Worm (Caenorhabditis elegans) whole organism, L2 larva: ENCODE data around the gene clec-27.

Source experiments
- C34F6.9 ChIP-seq: fragments of 150-350 bp; optimal IDR thresholded peaks from 2 replicates; lab custom pipeline; 2014; ENCODE audit warnings: missing biosample characterization, missing genetic modification characterization
- R02D3.7 ChIP-seq: fragments of 150-350 bp; optimal IDR thresholded peaks from 2 replicates; lab custom pipeline; 2014; ENCODE audit warnings: missing biosample characterization, missing genetic modification characterization
- Y55F3AM.14 ChIP-seq: fragments of 200-800 bp; sonication (Bioruptor generic); optimal IDR thresholded peaks from 2 replicates; lab custom pipeline; 2018; ENCODE audit warnings: mild to moderate bottlenecking, missing genetic modification characterization, missing compliant biosample characterization
- ZK546.5 ChIP-seq: sonication (generic microtip); optimal IDR thresholded peaks from 2 replicates; lab custom pipeline; 2017; ENCODE audit warnings: missing biosample characterization, missing genetic modification characterization
- alr-1 ChIP-seq: fragments of 150-350 bp; optimal IDR thresholded peaks from 2 replicates; lab custom pipeline; 2014; ENCODE audit warnings: missing biosample characterization, missing genetic modification characterization
- ama-1 ChIP-seq: fragments of 150-350 bp; optimal IDR thresholded peaks from 2 replicates; lab custom pipeline; 2018; ENCODE audit warnings: inconsistent platforms
- blmp-1 ChIP-seq: sonication (generic microtip); optimal IDR thresholded peaks from 2 replicates; lab custom pipeline; 2017; ENCODE audit warnings: missing genetic modification characterization, mild to moderate bottlenecking, missing compliant biosample characterization, antibody characterized with exemption, moderate library complexity; ENCODE audit not compliant: insufficient read depth
- ceh-16 ChIP-seq: fragments of 150-350 bp; optimal IDR thresholded peaks from 2 replicates; lab custom pipeline; 2014; ENCODE audit warnings: missing biosample characterization, missing genetic modification characterization
- ceh-82 ChIP-seq: fragments of 150-350 bp; optimal IDR thresholded peaks from 2 replicates; lab custom pipeline; 2014; ENCODE audit warnings: missing biosample characterization, missing genetic modification characterization
- crh-2 ChIP-seq: sonication (generic microtip); optimal IDR thresholded peaks from 2 replicates; lab custom pipeline; 2017; ENCODE audit warnings: missing biosample characterization, missing genetic modification characterization
- elt-1 ChIP-seq: fragments of 150-350 bp; optimal IDR thresholded peaks from 2 replicates; lab custom pipeline; 2014; ENCODE audit warnings: missing biosample characterization, missing genetic modification characterization
- gmeb-1 ChIP-seq: fragments of 150-350 bp; optimal IDR thresholded peaks from 2 replicates; lab custom pipeline; 2014; ENCODE audit warnings: missing biosample characterization, missing genetic modification characterization
- lin-11 ChIP-seq: fragments of 150-350 bp; sonication (generic microtip); optimal IDR thresholded peaks from 2 replicates; lab custom pipeline; 2014; ENCODE audit warnings: missing biosample characterization, missing genetic modification characterization, inconsistent platforms, mixed read lengths
- lin-39 ChIP-seq: fragments of 150-350 bp; optimal IDR thresholded peaks from 2 replicates; lab custom pipeline; 2014; ENCODE audit warnings: missing biosample characterization, missing genetic modification reagents, missing genetic modification characterization
- mab-5 ChIP-seq: fragments of 150-350 bp; optimal IDR thresholded peaks from 2 replicates; lab custom pipeline; 2014; ENCODE audit warnings: missing biosample characterization, missing genetic modification characterization
- mbf-1 ChIP-seq: sonication (generic microtip); optimal IDR thresholded peaks from 2 replicates; lab custom pipeline; 2017; ENCODE audit warnings: missing biosample characterization, missing genetic modification characterization
- nhr-10 ChIP-seq: sonication (generic microtip); optimal IDR thresholded peaks from 2 replicates; lab custom pipeline; 2017; ENCODE audit warnings: missing biosample characterization, missing genetic modification characterization
- nhr-11 ChIP-seq: fragments of 150-350 bp; optimal IDR thresholded peaks from 2 replicates; lab custom pipeline; 2014; ENCODE audit warnings: missing biosample characterization, missing genetic modification characterization
- nhr-129 ChIP-seq: fragments of 150-350 bp; optimal IDR thresholded peaks from 2 replicates; lab custom pipeline; 2014; ENCODE audit warnings: missing biosample characterization, missing genetic modification characterization
- nhr-21 ChIP-seq: fragments of 150-350 bp; optimal IDR thresholded peaks from 2 replicates; lab custom pipeline; 2014; ENCODE audit warnings: missing biosample characterization, missing genetic modification characterization
- nhr-23 ChIP-seq: fragments of 150-350 bp; optimal IDR thresholded peaks from 2 replicates; lab custom pipeline; 2014; ENCODE audit warnings: missing biosample characterization, missing genetic modification reagents, missing genetic modification characterization
- nhr-237 ChIP-seq: fragments of 150-350 bp; optimal IDR thresholded peaks from 2 replicates; lab custom pipeline; 2014; ENCODE audit warnings: missing biosample characterization, missing genetic modification characterization
- nhr-25 ChIP-seq: fragments of 150-350 bp; sonication (generic microtip); optimal IDR thresholded peaks from 3 replicates; lab custom pipeline; 2014; ENCODE audit warnings: missing biosample characterization, missing genetic modification characterization
- nhr-6 ChIP-seq: fragments of 150-350 bp; optimal IDR thresholded peaks from 2 replicates; lab custom pipeline; 2014; ENCODE audit warnings: missing biosample characterization, missing genetic modification characterization
- nhr-77 ChIP-seq: fragments of 150-350 bp; optimal IDR thresholded peaks from 2 replicates; lab custom pipeline; 2014; ENCODE audit warnings: missing biosample characterization, missing genetic modification characterization
- sem-4 ChIP-seq: fragments of 150-350 bp; optimal IDR thresholded peaks from 2 replicates; lab custom pipeline; 2014; ENCODE audit warnings: missing biosample characterization, missing genetic modification reagents, missing genetic modification characterization
- skn-1 ChIP-seq: sonication (generic microtip); optimal IDR thresholded peaks from 2 replicates; lab custom pipeline; 2017; ENCODE audit warnings: missing biosample characterization, missing genetic modification characterization
- sma-3 ChIP-seq: sonication (generic microtip); optimal IDR thresholded peaks from 2 replicates; lab custom pipeline; 2016; ENCODE audit warnings: missing genetic modification reagents, missing genetic modification characterization, missing compliant biosample characterization
- sma-9 ChIP-seq, 2 experiments: fragments of 150-350 bp in 1 of 2; sonication (generic microtip) in 1 of 2; optimal IDR thresholded peaks; 2 replicates each; lab custom pipeline; 2014 to 2016; ENCODE audit warnings: missing genetic modification characterization in 2 of 2, mild to moderate bottlenecking in 1 of 2, missing biosample characterization in 1 of 2, missing compliant biosample characterization in 1 of 2, missing genetic modification reagents in 1 of 2, moderate library complexity in 1 of 2
- snpc-4 ChIP-seq: fragments of 150-350 bp; optimal IDR thresholded peaks from 2 replicates; lab custom pipeline; 2014; ENCODE audit warnings: missing biosample characterization, missing genetic modification characterization
- unc-39 ChIP-seq: fragments of 150-350 bp; optimal IDR thresholded peaks from 2 replicates; lab custom pipeline; 2014; ENCODE audit warnings: missing biosample characterization, missing genetic modification characterization
- unc-55 ChIP-seq: fragments of 150-350 bp; sonication (generic microtip); optimal IDR thresholded peaks from 3 replicates; lab custom pipeline; 2014; ENCODE audit warnings: missing biosample characterization, missing genetic modification reagents, missing genetic modification characterization
- unc-62 ChIP-seq: fragments of 150-350 bp; optimal IDR thresholded peaks from 2 replicates; lab custom pipeline; 2014; ENCODE audit warnings: missing biosample characterization, missing genetic modification reagents, missing genetic modification characterization
- zag-1 ChIP-seq: fragments of 150-350 bp; optimal IDR thresholded peaks from 2 replicates; lab custom pipeline; 2014; ENCODE audit warnings: missing biosample characterization, missing genetic modification characterization
- ztf-4 ChIP-seq: fragments of 150-350 bp; optimal IDR thresholded peaks from 2 replicates; lab custom pipeline; 2014; ENCODE audit warnings: missing biosample characterization, missing genetic modification characterization

The clec-27 gene

DNA sequence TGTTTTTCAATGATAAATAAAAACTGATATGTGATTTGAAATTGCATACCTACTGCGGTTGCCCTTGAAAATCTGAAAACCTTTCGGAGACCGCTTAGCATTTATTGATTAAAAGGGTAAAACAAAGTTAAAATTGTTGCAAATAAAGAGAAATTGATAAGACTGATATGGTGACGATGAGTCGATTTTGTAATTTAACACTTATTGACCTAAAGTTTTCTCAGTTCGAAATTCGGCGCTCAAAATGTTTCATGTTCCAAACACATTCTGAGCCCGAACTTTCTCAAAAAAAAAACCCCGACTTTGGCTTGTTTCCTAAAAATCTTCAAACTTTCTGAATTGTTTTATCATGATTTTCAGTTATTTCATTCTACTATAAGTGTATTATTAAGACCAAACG is 13.5 kb upstream of the clec-27 start, which contains the start of gene clec-40:
TSS of gene clec-40 (minus strand) at position 101 of the 400 bp plus-strand sequence.
- TF ChIP-seq snpc-4 (tag; lab: Kevin White, UChicago) (no peak), nhr-21 (no peak), blmp-1 (tag; lab: Kevin White, UChicago) (no peak), ceh-82 (tag; lab: Kevin White, UChicago) (no peak), lin-39 (no peak), ZK546.5 (tag; lab: Kevin White, UChicago) (no peak), lin-11 (tag; lab: Kevin White, UChicago) (no peak), ama-1 (lab: Kevin White, UChicago) (no peak), unc-39 (tag; lab: Kevin White, UChicago) (no peak)

- TF ChIP-seq nhr-6 (tag; lab: Kevin White, UChicago) (no peak), crh-2 (tag; lab: Kevin White, UChicago) (no peak), lin-11 (tag; lab: Kevin White, UChicago) (no peak), gmeb-1 (tag; lab: Kevin White, UChicago) (no peak), nhr-23 (tag; lab: Kevin White, UChicago) (no peak), mbf-1 (tag; lab: Kevin White, UChicago) (no peak), alr-1 (tag; lab: Kevin White, UChicago) (no peak), ztf-4 (tag; lab: Kevin White, UChicago) (no peak), blmp-1 (tag; lab: Kevin White, UChicago) (no peak), R02D3.7 (tag; lab: Kevin White, UChicago) (no peak), nhr-77 (no peak), ceh-16 (tag; lab: Kevin White, UChicago) (no peak), ZK546.5 (tag; lab: Kevin White, UChicago) (no peak), unc-62 (GFP tag; lab: Kevin White, UChicago) (no peak), zag-1 (tag; lab: Kevin White, UChicago) (no peak), nhr-11 (tag; lab: Kevin White, UChicago) (no peak), nhr-25 (tag; lab: Kevin White, UChicago) (no peak), unc-55 (GFP tag; lab: Kevin White, UChicago) (no peak), skn-1 (no peak)
Measured at ce11 chrV:16842941-16843340, 11.5 kb upstream of the clec-27 start, which contains the start of gene clec-25. TSS of gene clec-25 (plus strand) at chrV:16843241.

ce11 chrV:16848498-16848897 is 5.9 kb upstream of the clec-27 start, which contains the start of the genes clec-36 and clec-26:
TSS of gene clec-36 (minus strand) at chrV:16848598.
TSS of gene clec-26 (plus strand) at chrV:16848611.
- TF ChIP-seq elt-1 (tag; lab: Kevin White, UChicago) (no peak), sma-3 (GFP tag; lab: Kevin White, UChicago) (no peak), Y55F3AM.14 (GFP tag; lab: Kevin White, UChicago) (no peak), nhr-129 (tag; lab: Kevin White, UChicago) (no peak), gmeb-1 (tag; lab: Kevin White, UChicago) (no peak), ceh-16 (tag; lab: Kevin White, UChicago) (no peak), nhr-10 (tag; lab: Kevin White, UChicago) (no peak), ztf-4 (tag; lab: Kevin White, UChicago) (no peak), skn-1 (no peak), nhr-237 (tag; lab: Kevin White, UChicago) (no peak), nhr-21 (no peak)
- TF ChIP-seq, all 48 proteins: peak for 0

DNA sequence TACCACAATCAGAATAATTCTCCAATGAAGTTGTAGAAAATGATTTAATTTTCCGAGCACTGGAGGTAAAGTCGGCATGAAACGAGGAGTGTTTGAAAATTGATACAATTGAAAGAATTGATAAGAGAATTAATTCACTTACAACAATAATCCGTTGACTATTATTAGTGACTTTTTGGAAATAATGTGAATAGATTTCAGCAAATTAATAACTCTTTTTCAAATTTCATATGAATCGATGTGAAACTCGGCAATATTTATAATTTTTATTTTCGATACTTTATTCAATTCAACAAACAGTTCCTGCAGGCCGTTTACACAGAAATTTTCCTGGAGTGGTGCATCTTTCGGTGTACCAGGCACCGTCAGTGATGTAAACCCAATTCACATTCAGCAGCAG is 2.4 kb upstream of the clec-27 start, which contains the start of gene clec-37:
TSS of gene clec-37 (minus strand) at position 101 of the 400 bp plus-strand sequence.
- TF ChIP-seq nhr-77 (no peak), sma-9 (GFP tag; optimal IDR thresholded peaks at IDR 0.05; lab: Kevin White, UChicago) (no peak), sma-9 (tag; optimal IDR thresholded peaks at IDR 0.05; lab: Kevin White, UChicago) (no peak), skn-1 (no peak), crh-2 (tag; lab: Kevin White, UChicago) (no peak), mab-5 (no peak), nhr-11 (tag; lab: Kevin White, UChicago) (no peak), sma-3 (GFP tag; lab: Kevin White, UChicago) (no peak), snpc-4 (tag; lab: Kevin White, UChicago) (no peak), unc-62 (GFP tag; lab: Kevin White, UChicago) (no peak), sem-4 (tag; lab: Kevin White, UChicago) (no peak), R02D3.7 (tag; lab: Kevin White, UChicago) (no peak), mbf-1 (tag; lab: Kevin White, UChicago) (no peak), C34F6.9 (tag; lab: Kevin White, UChicago) (no peak)
